Fruit fly (Drosophila melanogaster) whole organism, wandering third instar larva: ENCODE measurements around the gene NitFhit.

Source experiments
- Myc ChIP-seq: fragments of >200 bp; optimal IDR thresholded peaks from 2 replicates; lab custom pipeline; 2017
- psq ChIP-seq: fragments of 200-800 bp; sonication (Bioruptor generic); optimal IDR thresholded peaks from 3 replicates; lab custom pipeline; 2017; ENCODE audit warnings: missing biosample characterization, mild to moderate bottlenecking, missing genetic modification characterization, moderate library complexity

dm6 chr3L:156591-157303, 46.8 kb upstream of the NitFhit start:
- TF ChIP-seq Myc (lab: Kevin White, UChicago) (no peak), psq (GFP tag; lab: Kevin White, UChicago) (peak; percentile 6)
